Fruit fly (Drosophila melanogaster): ENCODE measurements around the gene CG17734.

DNA sequence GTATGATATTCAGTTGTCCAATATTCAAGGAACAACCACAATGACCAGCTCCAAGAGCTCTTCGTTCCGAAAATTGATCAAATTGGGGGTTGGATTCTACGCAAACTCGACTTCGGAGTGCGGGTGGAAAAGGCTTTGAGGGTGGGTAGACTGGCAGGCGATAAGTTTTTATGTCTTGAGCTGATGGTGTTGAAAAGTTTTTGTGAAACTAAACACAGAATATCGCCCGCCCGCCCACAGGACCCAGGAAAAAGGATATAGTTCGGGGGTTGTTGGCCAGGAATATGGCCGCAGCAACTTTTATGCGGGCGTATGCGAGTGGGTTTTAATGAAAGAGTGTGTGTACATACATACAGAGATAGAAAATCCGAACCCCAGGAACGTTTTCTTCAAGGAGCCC is 19.8 kb upstream of the CG17734 start:
- TF ChIP-seq CG12605 (GFP tag; IDR thresholded peaks at IDR 0.05) = no peak
- TF ChIP-seq CG13204 (GFP tag; optimal IDR thresholded peaks at IDR 0.05) = no peak
- TF ChIP-seq CG17806 (tag; optimal IDR thresholded peaks at IDR 0.05) = no peak
- no peak for TF ChIP-seq CG15710 (tag; optimal IDR thresholded peaks at IDR 0.05)
- TF ChIP-seq Snoo (tag; optimal IDR thresholded peaks at IDR 0.05) = no peak
- no peak for TF ChIP-seq fd96Ca (GFP tag; IDR thresholded peaks at IDR 0.05)
- TF ChIP-seq CG34367 (tag; optimal IDR thresholded peaks at IDR 0.05) = no peak
- no peak for TF ChIP-seq Pif1A (GFP tag; optimal IDR thresholded peaks at IDR 0.05)
